Fruit fly (Drosophila melanogaster) S2 (cell line): Measurements from ENCODE around the gene CG4914.

Experiments
- CG8478 ChIP-seq: fragments of >200 bp; optimal IDR thresholded peaks from 2 replicates; lab custom pipeline; 2018
- CTCF ChIP-seq, 2 experiments: fragments of >200 bp; optimal IDR thresholded peaks; 2 replicates each; lab custom pipeline; 2018

dm6 chr3L:14647210-14647869 lies 30.6 kb downstream of the CG4914 start:
- TF ChIP-seq CG8478 (no peak), CTCF (optimal IDR thresholded peaks at IDR 0.05; lab: Kevin White, UChicago) (no peak)
